Fruit fly (Drosophila melanogaster) whole organism, embryonic: ENCODE results near the gene Socs36E.
A peak's percentile ranks its signal among the peaks of the same experiment; 100 is the strongest.

Experiments used
- Adf1 ChIP-seq: fragments of 200-800 bp; sonication (Bioruptor generic); IDR thresholded peaks from 2 replicates; pipeline ENCODE4 v1.3.6; 2022; ENCODE audit warnings: missing biosample characterization, missing genetic modification characterization
- Atf-2 ChIP-seq: fragments of 200-800 bp; sonication (Bioruptor generic); optimal IDR thresholded peaks from 2 replicates; lab custom pipeline; 2016; ENCODE audit warnings: missing biosample characterization, missing genetic modification characterization
- Atf3 ChIP-seq: fragments of 200-800 bp; sonication (Bioruptor generic); optimal IDR thresholded peaks from 3 replicates; lab custom pipeline; 2016; ENCODE audit warnings: missing biosample characterization, missing genetic modification characterization
- Bgb ChIP-seq: fragments of 200-800 bp; sonication (Bioruptor generic); IDR thresholded peaks from 2 replicates; pipeline ENCODE4 v1.3.6; 2022; ENCODE audit warnings: missing biosample characterization, missing genetic modification characterization; ENCODE audit not compliant: partially characterized antibody
- CG1024 ChIP-seq: fragments of 200-800 bp; sonication (Bioruptor generic); IDR thresholded peaks from 2 replicates; pipeline ENCODE4 v1.3.6; 2022; ENCODE audit warnings: missing biosample characterization, missing genetic modification characterization
- CG1233 ChIP-seq: fragments of 200-800 bp; sonication (Bioruptor generic); optimal IDR thresholded peaks from 4 replicates; lab custom pipeline; 2018; ENCODE audit warnings: missing biosample characterization, mild to moderate bottlenecking, missing genetic modification characterization
- CG12769 ChIP-seq: fragments of 200-800 bp; sonication (Bioruptor generic); optimal IDR thresholded peaks from 2 replicates; lab custom pipeline; 2019; ENCODE audit warnings: missing biosample characterization, mild to moderate bottlenecking, missing genetic modification characterization, moderate library complexity
- CG13123 ChIP-seq: fragments of 200-800 bp; sonication (Bioruptor generic); optimal IDR thresholded peaks from 2 replicates; lab custom pipeline; 2016; ENCODE audit warnings: missing biosample characterization, missing genetic modification characterization
- CG14441 ChIP-seq: fragments of 200-800 bp; sonication (Bioruptor generic); IDR thresholded peaks from 2 replicates; pipeline ENCODE4 v1.3.6; 2022; ENCODE audit warnings: missing biosample characterization, missing genetic modification characterization
- CG15011 ChIP-seq: fragments of 200-800 bp; sonication (Bioruptor generic); optimal IDR thresholded peaks from 3 replicates; lab custom pipeline; 2018; ENCODE audit warnings: missing biosample characterization, mild to moderate bottlenecking, missing genetic modification characterization
- CG15479 ChIP-seq: fragments of 200-800 bp; sonication (Bioruptor generic); optimal IDR thresholded peaks from 3 replicates; lab custom pipeline; 2019; ENCODE audit warnings: missing biosample characterization, mild to moderate bottlenecking, missing genetic modification characterization, moderate library complexity
- CG1602 ChIP-seq: fragments of 200-800 bp; sonication (Bioruptor generic); optimal IDR thresholded peaks from 3 replicates; lab custom pipeline; 2016; ENCODE audit warnings: missing biosample characterization, missing genetic modification characterization
- CG17829 ChIP-seq: fragments of 200-800 bp; optimal IDR thresholded peaks from 2 replicates; lab custom pipeline; 2019; ENCODE audit warnings: missing biosample characterization, mild to moderate bottlenecking, missing genetic modification characterization, moderate library complexity
- CG1792 ChIP-seq: fragments of 200-800 bp; sonication (Bioruptor generic); optimal IDR thresholded peaks from 2 replicates; lab custom pipeline; 2016; ENCODE audit warnings: missing biosample characterization, missing genetic modification characterization
- CG2129 ChIP-seq: fragments of 200-800 bp; sonication (Bioruptor generic); IDR thresholded peaks from 2 replicates; pipeline ENCODE4 v1.3.6; 2022; ENCODE audit warnings: missing biosample characterization, missing genetic modification characterization; ENCODE audit not compliant: partially characterized antibody
- CG32767 ChIP-seq: fragments of 200-800 bp; sonication (Bioruptor generic); IDR thresholded peaks from 2 replicates; pipeline ENCODE4 v1.3.6; 2022; ENCODE audit warnings: missing biosample characterization, missing genetic modification characterization
- CG4282 ChIP-seq: fragments of 200-800 bp; sonication (Bioruptor generic); optimal IDR thresholded peaks from 2 replicates; lab custom pipeline; 2016; ENCODE audit warnings: missing biosample characterization, missing genetic modification characterization
- CG43689 ChIP-seq: fragments of 200-800 bp; sonication (Bioruptor generic); IDR thresholded peaks from 2 replicates; pipeline ENCODE4 v1.3.6; 2022; ENCODE audit warnings: missing biosample characterization, missing genetic modification characterization
- CG9876 ChIP-seq: fragments of 200-800 bp; sonication (Bioruptor generic); optimal IDR thresholded peaks from 2 replicates; lab custom pipeline; 2016; ENCODE audit warnings: missing biosample characterization, missing genetic modification characterization
- Chrac-16 ChIP-seq: fragments of 200-800 bp; sonication (Bioruptor generic); optimal IDR thresholded peaks from 3 replicates; lab custom pipeline; 2016; ENCODE audit warnings: missing biosample characterization, missing genetic modification characterization
- Dbx ChIP-seq: fragments of 200-800 bp; sonication (Bioruptor generic); IDR thresholded peaks from 3 replicates; pipeline ENCODE4 v1.3.6; 2022; ENCODE audit warnings: missing biosample characterization, missing genetic modification characterization
- Doc2 ChIP-seq: fragments of 200-800 bp; sonication (Bioruptor generic); IDR thresholded peaks from 2 replicates; pipeline ENCODE4 v1.3.6; 2022; ENCODE audit warnings: missing biosample characterization, missing genetic modification characterization
- Eip74EF ChIP-seq, 2 experiments: fragments of 200-800 bp in 1 of 2; fragments of >200 bp in 1 of 2; sonication (Bioruptor generic) in 1 of 2; optimal IDR thresholded peaks; 2 replicates each; lab custom pipeline; 2017 to 2019; ENCODE audit warnings: missing biosample characterization in 2 of 2, missing genetic modification characterization in 2 of 2, mild to moderate bottlenecking in 1 of 2, moderate library complexity in 1 of 2
- Gug ChIP-seq: fragments of 200-800 bp; sonication (Bioruptor generic); IDR thresholded peaks from 4 replicates; pipeline ENCODE4 v1.3.6; 2022; ENCODE audit warnings: missing biosample characterization, missing genetic modification characterization
- HLH4C ChIP-seq: fragments of 200-800 bp; sonication (Bioruptor generic); IDR thresholded peaks from 3 replicates; pipeline ENCODE4 v1.3.6; 2022; ENCODE audit warnings: missing biosample characterization, missing genetic modification characterization; ENCODE audit not compliant: partially characterized antibody
- Hmx ChIP-seq: fragments of 200-800 bp; sonication (Bioruptor generic); optimal IDR thresholded peaks from 2 replicates; lab custom pipeline; 2016; ENCODE audit warnings: missing biosample characterization, missing genetic modification characterization
- Lhr ChIP-seq: fragments of 200-800 bp; sonication (Bioruptor generic); optimal IDR thresholded peaks from 3 replicates; lab custom pipeline; 2017; ENCODE audit warnings: mild to moderate bottlenecking, missing biosample characterization, missing genetic modification reagents, missing genetic modification characterization
- Lim3 ChIP-seq: fragments of 200-800 bp; sonication (Bioruptor generic); IDR thresholded peaks from 2 replicates; pipeline ENCODE4 v1.3.6; 2022; ENCODE audit warnings: missing biosample characterization, missing genetic modification characterization
- NC2β ChIP-seq: fragments of 200-800 bp; sonication (Bioruptor generic); optimal IDR thresholded peaks from 2 replicates; lab custom pipeline; 2016; ENCODE audit warnings: missing biosample characterization, missing genetic modification characterization
- Neu2 ChIP-seq: fragments of 200-800 bp; sonication (Bioruptor generic); optimal IDR thresholded peaks from 3 replicates; lab custom pipeline; 2016; ENCODE audit warnings: missing biosample characterization, missing genetic modification characterization, borderline replicate concordance
- Poxn ChIP-seq: fragments of 200-800 bp; sonication (Bioruptor generic); IDR thresholded peaks from 2 replicates; pipeline ENCODE4 v1.3.6; 2022; ENCODE audit warnings: missing biosample characterization, missing genetic modification characterization
- Ssrp ChIP-seq: fragments of 200-800 bp; sonication (Bioruptor generic); optimal IDR thresholded peaks from 2 replicates; lab custom pipeline; 2018; ENCODE audit warnings: missing biosample characterization, mild to moderate bottlenecking, missing genetic modification characterization, moderate library complexity
- TFAM ChIP-seq: fragments of 200-800 bp; sonication (Bioruptor generic); optimal IDR thresholded peaks from 2 replicates; lab custom pipeline; 2017; ENCODE audit warnings: missing biosample characterization, missing genetic modification characterization, inconsistent platforms
- Taf1 ChIP-seq: fragments of 200-800 bp; sonication (Bioruptor generic); IDR thresholded peaks from 2 replicates; pipeline ENCODE4 v1.3.6; 2022; ENCODE audit warnings: missing biosample characterization, missing genetic modification characterization
- bab2 ChIP-seq: fragments of 200-800 bp; sonication (Bioruptor generic); optimal IDR thresholded peaks from 2 replicates; lab custom pipeline; 2016; ENCODE audit warnings: missing biosample characterization, missing genetic modification characterization
- ftz-f1 ChIP-seq: fragments of 200-800 bp; sonication (Bioruptor generic); optimal IDR thresholded peaks from 2 replicates; lab custom pipeline; 2016; ENCODE audit warnings: missing biosample characterization, missing genetic modification characterization
- gem ChIP-seq: fragments of 200-800 bp; sonication (Bioruptor generic); optimal IDR thresholded peaks from 2 replicates; lab custom pipeline; 2019; ENCODE audit warnings: missing biosample characterization, mild to moderate bottlenecking, missing genetic modification characterization, moderate library complexity
- grau ChIP-seq: fragments of 200-800 bp; optimal IDR thresholded peaks from 3 replicates; lab custom pipeline; 2019; ENCODE audit warnings: missing biosample characterization, mild to moderate bottlenecking, missing genetic modification characterization, moderate library complexity
- hkb ChIP-seq, 2 experiments: fragments of 200-800 bp in 1 of 2; fragments of >200 bp in 1 of 2; sonication (Bioruptor generic) in 1 of 2; IDR thresholded peaks in 1 of 2; optimal IDR thresholded peaks in 1 of 2; 2 replicates each; pipeline versions ENCODE4 v1.3.6 to Lab custom; 2017 to 2022; ENCODE audit warnings: missing biosample characterization in 1 of 2, missing genetic modification characterization in 1 of 2
- hth ChIP-seq: fragments of >200 bp; optimal IDR thresholded peaks from 2 replicates; lab custom pipeline; 2017; ENCODE audit warnings: inconsistent platforms
- kay ChIP-seq: fragments of 200-800 bp; sonication (Bioruptor generic); optimal IDR thresholded peaks from 2 replicates; lab custom pipeline; 2016; ENCODE audit warnings: missing biosample characterization, missing genetic modification characterization
- lab ChIP-seq: fragments of 200-800 bp; sonication (Bioruptor generic); optimal IDR thresholded peaks from 3 replicates; lab custom pipeline; 2017; ENCODE audit warnings: missing biosample characterization, missing genetic modification characterization, mild to moderate bottlenecking, moderate library complexity, missing genetic modification reagents
- lmd ChIP-seq: fragments of 200-800 bp; sonication (Bioruptor generic); IDR thresholded peaks from 2 replicates; pipeline ENCODE4 v1.3.6; 2022; ENCODE audit warnings: missing biosample characterization, missing genetic modification characterization
- lola ChIP-seq, 3 experiments: fragments of >200 bp in 2 of 3; fragments of 200-800 bp in 1 of 3; sonication (Bioruptor generic) in 1 of 3; optimal IDR thresholded peaks; 2 replicates each; lab custom pipeline; 2017 to 2019; ENCODE audit warnings: missing biosample characterization in 3 of 3, missing genetic modification characterization in 3 of 3, mild to moderate bottlenecking in 1 of 3, moderate library complexity in 1 of 3
- peb ChIP-seq: fragments of 200-800 bp; sonication (Bioruptor generic); IDR thresholded peaks from 2 replicates; pipeline ENCODE4 v1.3.6; 2022; ENCODE audit warnings: missing biosample characterization, missing genetic modification characterization
- row ChIP-seq: fragments of 200-800 bp; sonication (Bioruptor generic); IDR thresholded peaks from 3 replicates; pipeline ENCODE4 v1.3.6; 2022; ENCODE audit warnings: missing biosample characterization, missing genetic modification characterization
- slbo ChIP-seq: fragments of 200-800 bp; sonication (Bioruptor generic); IDR thresholded peaks from 2 replicates; pipeline ENCODE4 v1.3.6; 2022; ENCODE audit warnings: missing biosample characterization, missing genetic modification characterization
- wdn ChIP-seq: fragments of 200-800 bp; sonication (Bioruptor generic); IDR thresholded peaks from 2 replicates; pipeline ENCODE4 v1.3.6; 2022; ENCODE audit warnings: missing biosample characterization, missing genetic modification characterization
- wor ChIP-seq: fragments of 200-800 bp; sonication (Bioruptor generic); IDR thresholded peaks from 2 replicates; pipeline ENCODE4 v1.3.6; 2022; ENCODE audit warnings: missing biosample characterization, missing genetic modification characterization
- zfh2 ChIP-seq: fragments of 200-800 bp; sonication (Bioruptor generic); optimal IDR thresholded peaks from 2 replicates; lab custom pipeline; 2016; ENCODE audit warnings: missing biosample characterization, missing genetic modification characterization

Socs36E gene

DNA sequence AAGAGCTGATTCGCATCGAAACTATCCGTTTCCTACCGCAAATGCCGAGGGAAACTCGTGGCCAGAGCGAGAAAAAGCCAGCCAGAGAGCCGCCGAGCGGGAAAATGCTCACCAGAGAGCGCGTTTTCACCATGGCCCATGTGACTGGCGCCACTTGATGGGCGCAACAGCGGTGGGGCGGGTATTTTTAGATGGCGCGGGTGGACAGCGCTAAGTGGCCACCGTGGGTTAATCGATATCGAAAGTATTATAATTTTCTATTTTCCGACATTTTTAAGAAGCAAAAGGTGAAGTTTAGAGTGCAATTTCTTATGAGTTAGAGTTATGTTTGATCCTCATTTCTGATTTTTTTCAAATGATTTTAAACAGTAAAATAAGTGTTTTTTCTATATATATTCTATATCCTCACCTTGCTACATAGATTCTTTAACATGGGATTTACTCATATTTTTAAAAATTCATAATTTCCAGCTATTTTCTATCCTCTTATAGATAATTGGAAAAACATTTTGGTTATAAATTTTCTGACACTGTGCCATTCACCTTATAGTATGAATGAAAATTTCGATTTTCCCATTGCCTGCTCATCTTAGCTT is 32.5 kb upstream of the Socs36E start, which contains the start of gene Ptp36E (continued):
- no peak for TF ChIP-seq ftz-f1 (GFP tag; lab: Kevin White, UChicago)
- TF ChIP-seq CG32767 (GFP tag; lab: Robert Waterston, UW): peak; percentile 62; the same call in 1 of the 2 replicates
- no peak for TF ChIP-seq CG2129
- peak; percentile 90 for TF ChIP-seq grau (tag; lab: Kevin White, UChicago)
- peak; percentile 92 for TF ChIP-seq lab (GFP tag; lab: Kevin White, UChicago)
- peak; percentile 15 for TF ChIP-seq Lhr (GFP tag; lab: Kevin White, UChicago)
- TF ChIP-seq HLH4C: no peak
- peak; percentile 42 for TF ChIP-seq bab2
- TF ChIP-seq CG15479: no peak
- peak; percentile 12 for TF ChIP-seq Atf-2 (GFP tag; lab: Kevin White, UChicago)
- no peak for TF ChIP-seq CG17829 (tag; lab: Kevin White, UChicago)
- TF ChIP-seq Atf3 (GFP tag; lab: Kevin White, UChicago): no peak
- TF ChIP-seq wdn (GFP tag; lab: Robert Waterston, UW): 0 out of 2 replicates have a peak, but pooled peaks have one; percentile 24
- TF ChIP-seq Neu2 (GFP tag; lab: Kevin White, UChicago): no peak
- TF ChIP-seq Eip74EF (GFP tag; optimal IDR thresholded peaks at IDR 0.05; lab: Kevin White, UChicago): peak in 1 of 2 experiments; percentile 6
- no peak for TF ChIP-seq hth (lab: Kevin White, UChicago)
- peak; percentile 50 for TF ChIP-seq CG1602 (GFP tag; lab: Kevin White, UChicago)
- peak; percentile 53 for TF ChIP-seq wor (GFP tag; lab: Robert Waterston, UW)
- TF ChIP-seq CG1233: peak; percentile 79
- TF ChIP-seq Ssrp (tag; lab: Kevin White, UChicago): no peak
- TF ChIP-seq Hmx: no peak
- TF ChIP-seq gem: peak; percentile 94
- no peak for TF ChIP-seq NC2β (GFP tag; lab: Kevin White, UChicago)
- no peak for TF ChIP-seq lola (GFP tag; optimal IDR thresholded peaks at IDR 0.05; lab: Kevin White, UChicago)
- peak; percentile 79 for TF ChIP-seq CG15011 (GFP tag; lab: Kevin White, UChicago)
- TF ChIP-seq Gug: peak; percentile 49; the same call in 2 of the 4 replicates
- no peak for TF ChIP-seq CG1024 (GFP tag; lab: Robert Waterston, UW)
- TF ChIP-seq slbo (GFP tag; lab: Robert Waterston, UW): peak; percentile 80
- peak; percentile 85 for TF ChIP-seq row (GFP tag; lab: Robert Waterston, UW)
- TF ChIP-seq Poxn (GFP tag; lab: Robert Waterston, UW): no peak
- TF ChIP-seq CG4282 (GFP tag; lab: Kevin White, UChicago): no peak
- TF ChIP-seq Taf1: peak; percentile 73
- no peak for TF ChIP-seq hkb (optimal IDR thresholded peaks at IDR 0.05; lab: Kevin White, UChicago)
- peak; percentile 90 for TF ChIP-seq hkb (GFP tag; IDR thresholded peaks at IDR 0.05; lab: Robert Waterston, UW)
- TF ChIP-seq CG43689 (GFP tag; lab: Robert Waterston, UW): peak; percentile 39
- TF ChIP-seq CG14441 (GFP tag; lab: Robert Waterston, UW): peak; percentile 84
- peak; percentile 45 for TF ChIP-seq zfh2 (GFP tag; lab: Kevin White, UChicago)
- peak; percentile 61; the same call in 1 of the 2 replicates for TF ChIP-seq peb (GFP tag; lab: Robert Waterston, UW)
- peak; percentile 79 for TF ChIP-seq Dbx (GFP tag; lab: Robert Waterston, UW)
- TF ChIP-seq Lim3 (GFP tag; lab: Robert Waterston, UW): no peak
- TF ChIP-seq CG1792 (GFP tag; lab: Kevin White, UChicago): no peak
- TF ChIP-seq TFAM (GFP tag; lab: Kevin White, UChicago): no peak
- no peak for TF ChIP-seq Doc2
- peak; percentile 89 for TF ChIP-seq lmd (GFP tag; lab: Robert Waterston, UW)
- peak; percentile 55 for TF ChIP-seq Chrac-16
- TF ChIP-seq kay (GFP tag; lab: Kevin White, UChicago): no peak
- peak; percentile 20 for TF ChIP-seq CG12769 (tag; lab: Kevin White, UChicago)
- TF ChIP-seq Bgb (GFP tag; lab: Robert Waterston, UW): no peak
- TF ChIP-seq Adf1 (GFP tag; lab: Robert Waterston, UW): peak; percentile 13; the same call in 1 of the 2 replicates
- TF ChIP-seq CG9876 (GFP tag; lab: Kevin White, UChicago): no peak
- no peak for TF ChIP-seq CG13123 (GFP tag; lab: Kevin White, UChicago)
